Worm (Caenorhabditis elegans): ENCODE data around the gene scvp-1.

DNA sequence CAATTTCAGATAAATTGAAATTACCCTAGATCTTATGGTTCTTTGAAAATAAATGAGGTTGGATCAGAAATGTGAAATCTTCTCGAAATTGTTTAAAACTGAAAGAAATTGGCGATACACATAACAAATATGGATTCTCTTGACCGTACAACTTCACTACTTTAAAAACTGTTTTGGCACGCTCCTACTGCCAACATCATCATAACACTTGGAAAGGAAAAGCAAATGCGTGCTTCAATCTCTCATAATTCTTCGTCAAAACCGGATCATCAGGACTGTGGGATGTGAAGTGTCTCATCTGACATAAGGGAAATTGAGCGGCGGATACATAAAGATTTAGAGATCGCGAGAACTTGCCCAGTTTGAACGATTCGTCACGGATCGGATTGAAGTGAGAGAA is 33.0 kb downstream of the scvp-1 start, which contains the start of gene F32D8.7:
- no peak for TF ChIP-seq cebp-1 (GFP tag; IDR thresholded peaks at IDR 0.05)
- no peak for TF ChIP-seq cebp-1 (tag; optimal IDR thresholded peaks at IDR 0.05)
- TF ChIP-seq ztf-25 (GFP tag; IDR thresholded peaks at IDR 0.05) = no peak
- no peak for TF ChIP-seq unc-62 (GFP tag; optimal IDR thresholded peaks at IDR 0.05)

All from whole organism, young adult.